4 fruit fly cellular contexts compared by ENCODE assay signal in genomic region chrX:6871746-6872145, dm6.
TF ChIP-seq lines count a peak whose summit lies in the region.

No protein-coding gene starts in this region.

- no peak for TF ChIP-seq CTCF in whole organism, embryonic (GFP tag; optimal IDR thresholded peaks at IDR 0.05; lab: Kevin White, UChicago)

TF ChIP-seq in whole organism, embryonic, 481 proteins besides CTCF, POLR2A, EP300 and RAD21 (continues in another document):
- TF ChIP-seq sob (GFP tag; IDR thresholded peaks at IDR 0.05; lab: Robert Waterston, UW) (no peak), Sin3A (optimal IDR thresholded peaks at IDR 0.05; lab: Kevin White, UChicago) (no peak), YL-1 (GFP tag; optimal IDR thresholded peaks at IDR 0.05; lab: Kevin White, UChicago) (no peak), Hr78 (GFP tag; optimal IDR thresholded peaks at IDR 0.05; lab: Kevin White, UChicago) (no peak), Stat92E (GFP tag; optimal IDR thresholded peaks at IDR 0.05; lab: Kevin White, UChicago) (no peak), CG10267 (tag; optimal IDR thresholded peaks at IDR 0.05; lab: Kevin White, UChicago) (no peak), scrt (GFP tag; optimal IDR thresholded peaks at IDR 0.05; lab: Kevin White, UChicago) (peak; percentile 24), CG30020 (tag; optimal IDR thresholded peaks at IDR 0.05; lab: Kevin White, UChicago) (no peak), CG3281 (GFP tag; optimal IDR thresholded peaks at IDR 0.05; lab: Kevin White, UChicago) (no peak), yki (optimal IDR thresholded peaks at IDR 0.05; lab: Kevin White, UChicago) (no peak), CG12391 (tag; optimal IDR thresholded peaks at IDR 0.05; lab: Kevin White, UChicago) (no peak), ind (GFP tag; optimal IDR thresholded peaks at IDR 0.05; lab: Kevin White, UChicago) (no peak), btn (GFP tag; optimal IDR thresholded peaks at IDR 0.05; lab: Kevin White, UChicago) (no peak), tup (GFP tag; optimal IDR thresholded peaks at IDR 0.05; lab: Kevin White, UChicago) (no peak), CG16779 (GFP tag; IDR thresholded peaks at IDR 0.05; lab: Robert Waterston, UW) (no peak), CG8478 (optimal IDR thresholded peaks at IDR 0.05; lab: Kevin White, UChicago) (peak; percentile 22), CG1832 (GFP tag; optimal IDR thresholded peaks at IDR 0.05; lab: Kevin White, UChicago) (peak; percentile 28), lola (GFP tag; optimal IDR thresholded peaks at IDR 0.05; lab: Kevin White, UChicago) (no peak), ems (GFP tag; optimal IDR thresholded peaks at IDR 0.05; lab: Kevin White, UChicago) (no peak), CG10147 (GFP tag; optimal IDR thresholded peaks at IDR 0.05; lab: Kevin White, UChicago) (no peak), croc (GFP tag; conservative IDR thresholded peaks at IDR 0.05; lab: Robert Waterston, UW) (no peak), cwo (GFP tag; optimal IDR thresholded peaks at IDR 0.05; lab: Kevin White, UChicago) (no peak), Ada2b (GFP tag; IDR thresholded peaks at IDR 0.05; lab: Robert Waterston, UW) (no peak), CG12104 (GFP tag; optimal IDR thresholded peaks at IDR 0.05; lab: Kevin White, UChicago) (no peak)

TF ChIP-seq in whole organism, prepupa, 60 proteins besides CTCF, POLR2A, EP300 and RAD21:
- TF ChIP-seq fd85E (GFP tag; optimal IDR thresholded peaks at IDR 0.05; lab: Kevin White, UChicago) (no peak), eg (GFP tag; IDR thresholded peaks at IDR 0.05; lab: Robert Waterston, UW) (0 out of 3 replicates have a peak, but pooled peaks have one; percentile 37), CG6163 (GFP tag; IDR thresholded peaks at IDR 0.05; lab: Robert Waterston, UW) (0 out of 3 replicates have a peak, but pooled peaks have one; percentile 33)

TF ChIP-seq in whole organism, pupa, 21 proteins besides CTCF, POLR2A, EP300 and RAD21:
- TF ChIP-seq CG8159 (tag; optimal IDR thresholded peaks at IDR 0.05; lab: Kevin White, UChicago) (no peak), gl (tag; optimal IDR thresholded peaks at IDR 0.05; lab: Kevin White, UChicago) (no peak), CG8301 (tag; optimal IDR thresholded peaks at IDR 0.05; lab: Kevin White, UChicago) (no peak), Pif1B (GFP tag; optimal IDR thresholded peaks at IDR 0.05; lab: Kevin White, UChicago) (no peak), CG12605 (GFP tag; IDR thresholded peaks at IDR 0.05; lab: Robert Waterston, UW) (0 out of 2 replicates have a peak, but pooled peaks have one; percentile 17)

TF ChIP-seq in whole organism, wandering third instar larva, 38 proteins besides CTCF, POLR2A, EP300 and RAD21:
- TF ChIP-seq dl (GFP tag; optimal IDR thresholded peaks at IDR 0.05; lab: Kevin White, UChicago; ENCODE audit: insufficient read depth in 1 of 2, partially characterized antibody in 2 of 2) (no peak), Dfd (GFP tag; optimal IDR thresholded peaks at IDR 0.05; lab: Kevin White, UChicago) (peak; percentile 75), rgr (GFP tag; optimal IDR thresholded peaks at IDR 0.05; lab: Kevin White, UChicago) (no peak), foxo (GFP tag; optimal IDR thresholded peaks at IDR 0.05; lab: Kevin White, UChicago) (no peak), Dif (GFP tag; optimal IDR thresholded peaks at IDR 0.05; lab: Kevin White, UChicago; ENCODE audit: partially characterized antibody) (no peak), Vsx2 (GFP tag; optimal IDR thresholded peaks at IDR 0.05; lab: Kevin White, UChicago; ENCODE audit: partially characterized antibody) (no peak), Abd-B (GFP tag; optimal IDR thresholded peaks at IDR 0.05; lab: Kevin White, UChicago) (no peak)
